Fruit fly (Drosophila melanogaster) whole organism, prepupa: ENCODE data around the gene KLHL18.

Experiments used
- CG3919 ChIP-seq: fragments of 200-800 bp; sonication (Bioruptor generic); optimal IDR thresholded peaks from 3 replicates; lab custom pipeline; 2016; ENCODE audit warnings: missing biosample characterization, missing genetic modification characterization
- CG6163 ChIP-seq: fragments of 200-800 bp; sonication (Bioruptor generic); IDR thresholded peaks from 3 replicates; pipeline ENCODE4 v1.3.6; 2022; ENCODE audit warnings: missing biosample characterization, missing genetic modification characterization
- CG8632 ChIP-seq: fragments of 200-800 bp; sonication (Bioruptor generic); optimal IDR thresholded peaks from 3 replicates; lab custom pipeline; 2016; ENCODE audit warnings: missing biosample characterization, missing genetic modification characterization
- Ets21C ChIP-seq: fragments of 200-800 bp; sonication (Bioruptor generic); optimal IDR thresholded peaks from 3 replicates; lab custom pipeline; 2016; ENCODE audit warnings: missing biosample characterization, missing genetic modification characterization
- Hr38 ChIP-seq: sonication (Bioruptor generic); optimal IDR thresholded peaks from 2 replicates; lab custom pipeline; 2016; ENCODE audit warnings: missing biosample characterization, missing genetic modification characterization

DNA sequence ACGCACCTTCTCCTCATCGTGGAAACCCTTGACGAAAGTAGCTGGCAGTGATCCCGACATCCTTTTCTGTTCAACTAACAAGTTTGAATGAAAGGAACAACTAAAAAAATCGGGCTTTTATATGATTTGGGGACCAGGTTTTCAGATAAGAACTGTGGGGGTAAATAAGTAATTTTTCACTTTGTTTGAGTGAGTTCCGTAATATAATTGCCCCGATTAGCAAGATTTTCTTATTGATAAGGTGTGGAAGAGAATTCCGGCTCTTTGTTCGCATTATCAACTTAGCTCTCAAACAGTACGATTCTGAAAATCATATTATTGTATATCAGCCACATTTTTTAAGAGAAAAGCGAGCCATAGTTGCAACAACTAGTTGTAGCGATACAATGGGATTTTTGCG is 28.3 kb downstream of the KLHL18 start, which contains the start of gene CG12224:
- TF ChIP-seq CG8632 (GFP tag; lab: Kevin White, UChicago): no peak
- no peak for TF ChIP-seq Hr38 (GFP tag; lab: Kevin White, UChicago)
- TF ChIP-seq CG6163 (GFP tag; lab: Robert Waterston, UW): no peak
- no peak for TF ChIP-seq CG3919
- TF ChIP-seq Ets21C: no peak
